Fruit fly (Drosophila melanogaster): ENCODE results near the gene Syn.

Syn gene

DNA sequence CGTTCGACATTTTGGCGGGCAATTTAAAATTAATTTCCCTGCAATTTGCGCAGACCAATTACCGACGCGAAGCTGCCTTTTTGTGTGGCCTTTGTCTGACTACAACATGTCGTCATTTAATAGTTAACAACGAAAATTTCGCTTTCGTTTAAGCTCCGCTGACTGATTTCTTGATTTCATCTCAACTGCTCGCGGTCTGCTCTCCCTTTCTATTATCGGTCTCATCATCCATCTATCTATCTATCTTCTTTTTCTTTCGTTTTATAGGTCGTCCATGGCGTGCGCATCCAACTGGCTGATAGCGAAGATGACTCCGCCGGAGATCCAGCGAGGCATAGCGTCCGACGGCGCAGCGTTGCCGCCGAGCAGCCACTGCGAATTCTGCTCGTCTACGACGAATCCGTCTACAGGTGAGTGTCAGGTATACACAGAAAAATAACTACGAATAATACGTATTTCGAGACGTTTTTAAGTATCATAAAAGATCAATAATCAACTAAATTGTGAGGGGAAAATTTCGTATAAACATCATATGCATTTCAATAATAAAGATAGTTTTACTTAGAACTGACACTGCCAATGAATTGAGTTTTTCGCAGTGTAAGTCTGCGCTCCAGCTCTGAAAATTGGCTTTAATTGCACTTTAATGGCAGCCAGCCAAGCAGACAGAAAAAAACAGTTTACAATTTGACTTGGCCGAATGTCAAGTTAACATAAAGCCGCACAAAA lies 36.4 kb upstream of the Syn start:
- TF ChIP-seq rgr (GFP tag; optimal IDR thresholded peaks at IDR 0.05) (no peak), fru (GFP tag; optimal IDR thresholded peaks at IDR 0.05) (no peak), OdsH (GFP tag; optimal IDR thresholded peaks at IDR 0.05) (no peak), CrebA (GFP tag; optimal IDR thresholded peaks at IDR 0.05; ENCODE audit: borderline replicate concordance) (no peak), h (GFP tag; optimal IDR thresholded peaks at IDR 0.05) (no peak), Vsx2 (GFP tag; optimal IDR thresholded peaks at IDR 0.05; ENCODE audit: partially characterized antibody) (no peak)

DNA sequence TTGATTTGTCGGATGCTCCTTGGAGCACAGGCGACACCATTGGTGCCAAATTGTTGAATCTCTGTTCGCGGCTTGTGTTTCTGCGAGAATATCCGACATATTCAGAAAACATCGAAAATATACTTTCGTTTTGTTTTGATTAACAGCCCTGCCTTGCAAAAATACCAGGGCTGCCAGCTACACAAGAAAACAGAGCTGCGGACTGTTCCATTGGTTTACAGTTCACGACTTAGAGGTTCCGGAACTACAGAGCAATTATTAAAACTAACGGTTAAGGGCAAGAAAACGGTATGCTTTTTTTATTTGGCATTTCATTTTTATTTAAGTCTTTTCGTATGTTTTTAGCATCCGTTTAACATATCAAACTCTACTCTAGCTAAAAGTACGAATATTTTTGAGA lies 29.3 kb upstream of the Syn start, which contains the start of gene CG6254:
CG6254 (minus strand) TSS at position 169 of the 400 bp plus-strand sequence.
- TF ChIP-seq pan (optimal IDR thresholded peaks at IDR 0.05) = no peak
- no peak for TF ChIP-seq dsf (GFP tag; optimal IDR thresholded peaks at IDR 0.05; ENCODE audit: borderline replicate concordance)
- TF ChIP-seq ey (GFP tag; optimal IDR thresholded peaks at IDR 0.05) = peak; percentile 13
- no peak for TF ChIP-seq Abd-B (GFP tag; optimal IDR thresholded peaks at IDR 0.05)
- no peak for TF ChIP-seq sage (GFP tag; optimal IDR thresholded peaks at IDR 0.05)
- no peak for TF ChIP-seq brk (GFP tag; optimal IDR thresholded peaks at IDR 0.05)
- peak; percentile 8 for TF ChIP-seq OdsH (GFP tag; optimal IDR thresholded peaks at IDR 0.05)
- no peak for TF ChIP-seq Hr78 (GFP tag; optimal IDR thresholded peaks at IDR 0.05)
- TF ChIP-seq sv (GFP tag; optimal IDR thresholded peaks at IDR 0.05) = no peak
- no peak for TF ChIP-seq tai (GFP tag; optimal IDR thresholded peaks at IDR 0.05)
- no peak for TF ChIP-seq CG32264 (GFP tag; optimal IDR thresholded peaks at IDR 0.05)
- no peak for TF ChIP-seq dmrt93B (GFP tag; optimal IDR thresholded peaks at IDR 0.05)
- TF ChIP-seq woc (GFP tag; optimal IDR thresholded peaks at IDR 0.05) = peak; percentile 81
- peak; percentile 74 for TF ChIP-seq Hr83 (GFP tag; optimal IDR thresholded peaks at IDR 0.05; ENCODE audit: poor library complexity, severe bottlenecking)
- TF ChIP-seq jim (GFP tag; optimal IDR thresholded peaks at IDR 0.05) = no peak
- peak; percentile 45 for TF ChIP-seq CG9705 (GFP tag; optimal IDR thresholded peaks at IDR 0.05)
- TF ChIP-seq foxo (GFP tag; optimal IDR thresholded peaks at IDR 0.05) = peak in 1 of 2 experiments; percentile 51
- no peak for TF ChIP-seq usp (GFP tag; optimal IDR thresholded peaks at IDR 0.05)
- no peak for TF ChIP-seq Dif (GFP tag; optimal IDR thresholded peaks at IDR 0.05; ENCODE audit: partially characterized antibody)
- TF ChIP-seq HLH106 (tag; optimal IDR thresholded peaks at IDR 0.05) = no peak
- TF ChIP-seq dl (GFP tag; optimal IDR thresholded peaks at IDR 0.05; ENCODE audit: insufficient read depth in 1 of 2, partially characterized antibody in 2 of 2) = no peak

DNA sequence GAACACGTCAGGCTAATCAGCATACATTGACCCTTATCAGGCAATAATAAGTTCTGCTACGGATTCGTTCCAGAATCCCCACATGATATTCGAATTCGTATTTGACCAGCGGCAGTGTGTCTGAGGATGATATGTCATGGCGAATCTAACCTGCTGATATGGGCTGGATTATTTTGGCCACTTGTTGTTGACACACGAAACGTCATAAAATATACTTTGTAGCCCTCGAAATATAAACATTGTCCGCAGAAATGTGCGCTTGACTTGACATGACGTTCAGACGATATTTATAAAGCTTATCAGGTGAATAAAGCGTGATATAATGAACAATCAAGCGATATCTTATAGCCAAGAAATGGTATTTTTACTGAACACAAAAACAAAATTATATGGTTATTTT lies 24.2 kb upstream of the Syn start:
- TF ChIP-seq dmrt93B (GFP tag; optimal IDR thresholded peaks at IDR 0.05) (no peak), N (GFP tag; optimal IDR thresholded peaks at IDR 0.05) (no peak), ey (GFP tag; optimal IDR thresholded peaks at IDR 0.05) (no peak), Jra (GFP tag; optimal IDR thresholded peaks at IDR 0.05) (no peak), CG9705 (GFP tag; optimal IDR thresholded peaks at IDR 0.05) (no peak), Sp1 (GFP tag; optimal IDR thresholded peaks at IDR 0.05) (no peak), CrebA (GFP tag; optimal IDR thresholded peaks at IDR 0.05; ENCODE audit: borderline replicate concordance) (no peak), Hnf4 (GFP tag; optimal IDR thresholded peaks at IDR 0.05) (peak; percentile 36), Dfd (GFP tag; optimal IDR thresholded peaks at IDR 0.05) (no peak), Abd-B (GFP tag; optimal IDR thresholded peaks at IDR 0.05) (no peak), Hr78 (GFP tag; optimal IDR thresholded peaks at IDR 0.05) (no peak), OdsH (GFP tag; optimal IDR thresholded peaks at IDR 0.05) (no peak), sv (GFP tag; optimal IDR thresholded peaks at IDR 0.05) (no peak), lola (GFP tag; optimal IDR thresholded peaks at IDR 0.05) (no peak), woc (GFP tag; optimal IDR thresholded peaks at IDR 0.05) (no peak), Hr83 (GFP tag; optimal IDR thresholded peaks at IDR 0.05; ENCODE audit: poor library complexity, severe bottlenecking) (no peak), h (GFP tag; optimal IDR thresholded peaks at IDR 0.05) (no peak), Mio (GFP tag; optimal IDR thresholded peaks at IDR 0.05) (no peak), HLH106 (tag; optimal IDR thresholded peaks at IDR 0.05) (no peak), Rel (GFP tag; optimal IDR thresholded peaks at IDR 0.05) (no peak), Rel (tag; optimal IDR thresholded peaks at IDR 0.05) (no peak), dl (GFP tag; optimal IDR thresholded peaks at IDR 0.05; ENCODE audit: insufficient read depth in 1 of 2, partially characterized antibody in 2 of 2) (no peak), Myc (optimal IDR thresholded peaks at IDR 0.05) (no peak), Dif (GFP tag; optimal IDR thresholded peaks at IDR 0.05; ENCODE audit: partially characterized antibody) (no peak), sage (GFP tag; optimal IDR thresholded peaks at IDR 0.05) (peak; percentile 2), br (GFP tag; optimal IDR thresholded peaks at IDR 0.05) (peak; percentile 42), tai (GFP tag; optimal IDR thresholded peaks at IDR 0.05) (peak; percentile 50), CG32264 (GFP tag; optimal IDR thresholded peaks at IDR 0.05) (no peak), rgr (GFP tag; optimal IDR thresholded peaks at IDR 0.05) (no peak), psq (GFP tag; optimal IDR thresholded peaks at IDR 0.05) (no peak), fru (GFP tag; optimal IDR thresholded peaks at IDR 0.05) (no peak), pan (optimal IDR thresholded peaks at IDR 0.05) (no peak), dsf (GFP tag; optimal IDR thresholded peaks at IDR 0.05; ENCODE audit: borderline replicate concordance) (no peak), foxo (GFP tag; optimal IDR thresholded peaks at IDR 0.05) (peak in 1 of 2 experiments; percentile 20), GATAd (GFP tag; optimal IDR thresholded peaks at IDR 0.05) (no peak), brk (GFP tag; optimal IDR thresholded peaks at IDR 0.05) (no peak), usp (GFP tag; optimal IDR thresholded peaks at IDR 0.05) (no peak)
